Worm (Caenorhabditis elegans) whole organism, L3 larva: Measurements from ENCODE around the gene str-45.
"Not testable (repeated sequence)": the region's sequence is repeated elsewhere in the genome, so short reads cannot be mapped to it uniquely, and the experiment has no call there.

Experiments used
- fkh-2 ChIP-seq: fragments of 150-350 bp; optimal IDR thresholded peaks from 2 replicates; lab custom pipeline; 2014; ENCODE audit warnings: missing biosample characterization, missing genetic modification reagents, missing genetic modification characterization
- snpc-4 ChIP-seq: fragments of 150-350 bp; optimal IDR thresholded peaks from 2 replicates; lab custom pipeline; 2014; ENCODE audit warnings: missing biosample characterization, missing genetic modification characterization
- ztf-4 ChIP-seq: fragments of 150-350 bp; optimal IDR thresholded peaks from 2 replicates; lab custom pipeline; 2014; ENCODE audit warnings: missing biosample characterization, missing genetic modification characterization

Gene str-45

DNA sequence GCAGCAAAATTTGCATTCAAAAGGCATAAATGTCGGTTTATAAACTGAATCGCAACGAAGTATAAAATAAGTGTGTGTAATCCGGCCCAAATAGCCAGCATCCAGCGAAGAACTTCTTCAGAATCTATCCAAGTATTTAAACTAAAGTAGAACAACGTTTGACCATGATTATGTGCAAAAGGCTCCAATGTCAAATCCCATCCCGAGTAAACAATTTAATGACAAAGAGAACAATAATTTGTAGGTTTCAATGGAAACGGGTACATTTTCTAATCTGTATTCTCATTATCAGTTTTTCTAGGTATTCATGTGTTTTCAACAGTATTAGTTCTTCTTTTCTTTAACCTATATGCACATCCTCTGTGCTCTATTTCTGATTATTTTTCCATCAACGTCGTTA, 48.9 kb downstream of the str-45 start, which contains the start of gene C41G6.12:
TSS of gene C41G6.12 (minus strand) at position 101 of the 400 bp plus-strand sequence.
- not testable (repeated sequence) for TF ChIP-seq ztf-4, snpc-4, fkh-2 (tag; lab: Kevin White, UChicago)
